Worm (Caenorhabditis elegans) whole organism, L1 larva: ENCODE measurements around the gene C34E7.3.

Source experiments
- C04F5.9 ChIP-seq: sonication (generic microtip); optimal IDR thresholded peaks from 2 replicates; lab custom pipeline; 2016; ENCODE audit warnings: missing genetic modification characterization, missing compliant biosample characterization
- C34B4.2 ChIP-seq: sonication (generic microtip); optimal IDR thresholded peaks from 2 replicates; lab custom pipeline; 2017; ENCODE audit warnings: mild to moderate bottlenecking, missing genetic modification characterization, missing compliant biosample characterization
- F16B12.6 ChIP-seq: fragments of 150-350 bp; optimal IDR thresholded peaks from 2 replicates; lab custom pipeline; 2014; ENCODE audit warnings: missing biosample characterization, missing genetic modification characterization
- ama-1 ChIP-seq: fragments of 150-350 bp; optimal IDR thresholded peaks from 2 replicates; lab custom pipeline; 2014
- blmp-1 ChIP-seq: fragments of 150-350 bp; optimal IDR thresholded peaks from 2 replicates; lab custom pipeline; 2014; ENCODE audit warnings: missing biosample characterization, missing genetic modification characterization
- ceh-63 ChIP-seq: fragments of 200-800 bp; sonication (Bioruptor generic); optimal IDR thresholded peaks from 2 replicates; lab custom pipeline; 2018; ENCODE audit warnings: mild to moderate bottlenecking, missing genetic modification characterization, missing compliant biosample characterization
- ceh-8 ChIP-seq: fragments of 200-800 bp; sonication (Bioruptor generic); optimal IDR thresholded peaks from 2 replicates; lab custom pipeline; 2018; ENCODE audit warnings: mild to moderate bottlenecking, missing genetic modification characterization, moderate library complexity, missing compliant biosample characterization
- dsc-1 ChIP-seq: sonication (generic microtip); optimal IDR thresholded peaks from 2 replicates; lab custom pipeline; 2016; ENCODE audit warnings: mild to moderate bottlenecking, missing genetic modification characterization, missing compliant biosample characterization
- efl-1 ChIP-seq, 4 experiments: fragments of 150-350 bp; optimal IDR thresholded peaks in 3 of 4; peaks in 1 of 4; 1 replicate in 1 of 4; 2 replicates in 3 of 4; lab custom pipeline; 2014; ENCODE audit warnings: missing biosample characterization in 2 of 4, missing genetic modification characterization in 2 of 4, missing genetic modification reagents in 2 of 4
- egl-27 ChIP-seq, 2 experiments: fragments of 150-350 bp in 1 of 2; sonication (generic microtip); optimal IDR thresholded peaks; 3 replicates each; lab custom pipeline; 2017 to 2018; ENCODE audit warnings: missing biosample characterization in 2 of 2, missing genetic modification characterization in 2 of 2, missing genetic modification reagents in 2 of 2
- elt-3 ChIP-seq, 6 experiments: fragments of 150-350 bp in 1 of 6; sonication (generic microtip); optimal IDR thresholded peaks; 2 replicates each; lab custom pipeline; 2017 to 2018; ENCODE audit warnings: missing biosample characterization in 6 of 6, missing genetic modification characterization in 6 of 6, inconsistent platforms in 1 of 6
- fkh-10 ChIP-seq: sonication (generic microtip); optimal IDR thresholded peaks from 2 replicates; lab custom pipeline; 2017; ENCODE audit warnings: missing biosample characterization, missing genetic modification reagents, missing genetic modification characterization
- fkh-4 ChIP-seq: sonication (generic microtip); optimal IDR thresholded peaks from 2 replicates; lab custom pipeline; 2016; ENCODE audit warnings: missing compliant biosample characterization, missing genetic modification characterization, borderline replicate concordance
- fkh-8 ChIP-seq: sonication (generic microtip); optimal IDR thresholded peaks from 2 replicates; lab custom pipeline; 2016; ENCODE audit warnings: mild to moderate bottlenecking, missing genetic modification characterization, missing compliant biosample characterization
- hlh-4 ChIP-seq: sonication (generic microtip); optimal IDR thresholded peaks from 2 replicates; lab custom pipeline; 2016; ENCODE audit warnings: mild to moderate bottlenecking, missing genetic modification characterization, missing compliant biosample characterization
- irx-1 ChIP-seq: sonication (generic microtip); optimal IDR thresholded peaks from 2 replicates; lab custom pipeline; 2016; ENCODE audit warnings: missing genetic modification characterization, missing compliant biosample characterization
- isw-1 ChIP-seq: fragments of 200-800 bp; sonication (Bioruptor generic); IDR thresholded peaks from 2 replicates; pipeline ENCODE4 v1.3.6; 2022; ENCODE audit warnings: missing genetic modification characterization, missing compliant biosample characterization
- lin-15B ChIP-seq: fragments of 150-350 bp; sonication (generic microtip); optimal IDR thresholded peaks from 3 replicates; lab custom pipeline; 2014; ENCODE audit warnings: missing biosample characterization, missing genetic modification characterization
- lsy-2 ChIP-seq, 2 experiments: fragments of 150-350 bp; optimal IDR thresholded peaks; 2 replicates each; lab custom pipeline; 2014; ENCODE audit warnings: missing biosample characterization in 2 of 2, missing genetic modification characterization in 2 of 2
- mab-9 ChIP-seq: fragments of 200-800 bp; sonication (Bioruptor generic); IDR thresholded peaks from 2 replicates; pipeline ENCODE4 v1.3.6; 2022; ENCODE audit warnings: missing genetic modification reagents, missing genetic modification characterization, missing compliant biosample characterization
- mdl-1 ChIP-seq, 2 experiments: fragments of 150-350 bp; optimal IDR thresholded peaks; 2 replicates each; lab custom pipeline; 2014 to 2017; ENCODE audit warnings: missing biosample characterization in 2 of 2, missing genetic modification characterization in 2 of 2, inconsistent platforms in 1 of 2
- mep-1 ChIP-seq: fragments of 150-350 bp; optimal IDR thresholded peaks from 2 replicates; lab custom pipeline; 2014; ENCODE audit warnings: missing biosample characterization, missing genetic modification characterization
- nhr-11 ChIP-seq: fragments of 150-350 bp; optimal IDR thresholded peaks from 2 replicates; lab custom pipeline; 2014; ENCODE audit warnings: missing biosample characterization, missing genetic modification characterization
- nhr-20 ChIP-seq: sonication (generic microtip); optimal IDR thresholded peaks from 2 replicates; lab custom pipeline; 2016; ENCODE audit warnings: mild to moderate bottlenecking, missing genetic modification characterization, missing compliant biosample characterization
- nhr-47 ChIP-seq: sonication (generic microtip); optimal IDR thresholded peaks from 2 replicates; lab custom pipeline; 2016; ENCODE audit warnings: mild to moderate bottlenecking, missing genetic modification characterization, moderate library complexity, missing compliant biosample characterization
- nhr-71 ChIP-seq: sonication (generic microtip); optimal IDR thresholded peaks from 2 replicates; lab custom pipeline; 2016; ENCODE audit warnings: mild to moderate bottlenecking, missing genetic modification characterization, moderate library complexity, missing compliant biosample characterization
- nhr-77 ChIP-seq: fragments of 150-350 bp; optimal IDR thresholded peaks from 2 replicates; lab custom pipeline; 2014; ENCODE audit warnings: missing biosample characterization, missing genetic modification characterization
- nhr-84 ChIP-seq: sonication (generic microtip); optimal IDR thresholded peaks from 2 replicates; lab custom pipeline; 2017; ENCODE audit warnings: missing biosample characterization, missing genetic modification characterization
- nhr-85 ChIP-seq: sonication (generic microtip); peaks from one replicate; lab custom pipeline; 2016; ENCODE audit warnings: missing genetic modification characterization, inconsistent platforms, missing compliant biosample characterization
- skn-1 ChIP-seq: fragments of 150-350 bp; optimal IDR thresholded peaks from 2 replicates; lab custom pipeline; 2014; ENCODE audit warnings: missing biosample characterization, missing genetic modification characterization
- sox-4 ChIP-seq: sonication (generic microtip); optimal IDR thresholded peaks from 2 replicates; lab custom pipeline; 2016; ENCODE audit warnings: missing genetic modification characterization, missing compliant biosample characterization
- tbx-2 ChIP-seq: sonication (generic microtip); optimal IDR thresholded peaks from 2 replicates; lab custom pipeline; 2016; ENCODE audit warnings: missing genetic modification characterization, missing compliant biosample characterization
- tlp-1 ChIP-seq: fragments of 150-350 bp; optimal IDR thresholded peaks from 2 replicates; lab custom pipeline; 2014; ENCODE audit warnings: missing biosample characterization, missing genetic modification characterization
- unc-30 ChIP-seq: sonication (generic microtip); optimal IDR thresholded peaks from 2 replicates; lab custom pipeline; 2017; ENCODE audit warnings: missing biosample characterization, missing genetic modification characterization
- unc-62 ChIP-seq: fragments of 150-350 bp; optimal IDR thresholded peaks from 2 replicates; lab custom pipeline; 2014; ENCODE audit warnings: missing biosample characterization, missing genetic modification reagents, missing genetic modification characterization
- ztf-11 ChIP-seq, 2 experiments: sonication (generic microtip); optimal IDR thresholded peaks; 2 replicates each; lab custom pipeline; 2016 to 2017; ENCODE audit warnings: missing genetic modification characterization in 2 of 2, missing biosample characterization in 1 of 2, missing compliant biosample characterization in 1 of 2

Gene C34E7.3

DNA sequence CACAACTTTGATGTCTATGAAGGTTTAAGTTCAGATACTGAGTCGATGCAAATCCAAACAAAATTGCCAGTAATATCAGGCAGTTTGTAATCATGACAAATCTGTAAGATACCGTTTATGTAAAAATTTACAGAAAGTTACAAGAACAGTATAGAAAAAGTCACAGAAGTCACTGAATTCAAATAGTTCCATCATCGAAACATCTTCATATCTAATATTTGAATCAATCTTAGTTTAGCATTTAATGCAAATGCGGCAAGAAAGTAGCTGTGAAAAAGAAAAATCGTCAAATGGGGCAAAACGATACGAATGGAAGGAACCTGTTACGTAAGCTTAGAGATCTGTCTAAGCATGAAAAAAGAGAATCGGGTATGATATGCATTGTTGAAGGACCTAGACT lies 13.1 kb downstream of the C34E7.3 start, which contains the start of gene gmap-2:
TSS of gene gmap-2 (minus strand) at position 101 of the 400 bp plus-strand sequence.
- TF ChIP-seq mab-9 (GFP tag; lab: Robert Waterston, UW) (no peak), fkh-8 (tag; lab: Kevin White, UChicago) (no peak), egl-27 (tag; optimal IDR thresholded peaks at IDR 0.05; lab: Kevin White, UChicago) (no peak), F16B12.6 (tag; lab: Kevin White, UChicago) (no peak), blmp-1 (tag; lab: Kevin White, UChicago) (no peak)

DNA sequence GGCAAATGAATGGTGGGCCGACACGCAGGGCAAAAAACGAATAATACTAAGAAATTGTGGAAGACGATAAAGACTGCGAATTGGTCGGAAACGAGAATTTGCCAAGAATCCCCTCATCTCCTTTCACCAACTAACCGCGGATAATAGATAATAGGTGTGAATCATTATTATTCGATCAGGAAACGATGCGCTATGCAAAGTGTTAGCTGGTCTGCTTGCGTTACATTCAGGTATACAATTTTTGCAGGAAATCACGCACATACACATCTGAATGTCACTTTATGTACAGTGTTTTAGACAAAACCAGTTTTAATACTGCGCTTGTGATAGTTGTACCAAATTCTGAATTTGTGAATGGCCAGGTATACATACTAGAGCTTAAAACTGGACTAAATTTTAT lies 14.6 kb downstream of the C34E7.3 start:
- TF ChIP-seq irx-1 (tag; lab: Kevin White, UChicago) (no peak), nhr-85 (tag; lab: Kevin White, UChicago) (peak; percentile 30), tbx-2 (tag; lab: Kevin White, UChicago) (no peak), nhr-11 (tag; lab: Kevin White, UChicago) (no peak)

DNA sequence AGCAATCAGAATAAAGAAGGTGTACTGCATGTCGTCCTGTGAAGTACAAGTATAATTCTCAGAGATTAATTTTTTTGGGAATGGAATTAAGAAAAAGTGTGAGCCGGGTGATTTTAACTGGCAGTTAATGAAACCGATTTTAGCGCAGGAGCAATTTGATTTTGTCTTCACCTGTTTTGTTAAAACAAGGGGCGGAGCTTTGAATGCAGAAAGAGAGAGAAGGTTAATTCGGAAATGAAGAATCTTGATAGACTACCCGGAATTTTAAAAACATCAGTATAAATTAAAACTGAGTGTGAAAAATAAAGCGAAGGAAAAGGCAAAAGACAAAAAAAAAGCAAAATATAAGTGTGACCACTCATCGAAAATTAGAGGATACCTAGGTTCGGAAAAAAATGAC lies 16.5 kb downstream of the C34E7.3 start, which contains the start of gene C05E7.3:
TSS of gene C05E7.3 (minus strand) at position 101 of the 400 bp plus-strand sequence.
- no peak for TF ChIP-seq isw-1 (GFP tag; lab: Robert Waterston, UW)
- no peak for TF ChIP-seq mdl-1 (tag; optimal IDR thresholded peaks at IDR 0.05; lab: Kevin White, UChicago)
- no peak for TF ChIP-seq efl-1 (optimal IDR thresholded peaks at IDR 0.05; lab: Kevin White, UChicago)
- no peak for TF ChIP-seq efl-1 (GFP tag; optimal IDR thresholded peaks at IDR 0.05 in 1 of 2; lab: Kevin White, UChicago)
- no peak for TF ChIP-seq nhr-77 (tag; lab: Kevin White, UChicago)
- TF ChIP-seq C34B4.2 (tag; lab: Kevin White, UChicago): no peak
- no peak for TF ChIP-seq dsc-1 (tag; lab: Kevin White, UChicago)
- no peak for TF ChIP-seq tlp-1 (tag; lab: Kevin White, UChicago)
- no peak for TF ChIP-seq ztf-11 (tag; optimal IDR thresholded peaks at IDR 0.05; lab: Kevin White, UChicago)
- no peak for TF ChIP-seq sox-4 (tag; lab: Kevin White, UChicago)
- no peak for TF ChIP-seq fkh-10
- TF ChIP-seq fkh-4: no peak
- TF ChIP-seq lin-15B (tag; lab: Kevin White, UChicago): no peak
- TF ChIP-seq nhr-47 (tag; lab: Kevin White, UChicago): no peak
- TF ChIP-seq ama-1 (lab: Kevin White, UChicago): no peak
- no peak for TF ChIP-seq ceh-63 (GFP tag; lab: Kevin White, UChicago)
- TF ChIP-seq skn-1 (tag; lab: Kevin White, UChicago): no peak

DNA sequence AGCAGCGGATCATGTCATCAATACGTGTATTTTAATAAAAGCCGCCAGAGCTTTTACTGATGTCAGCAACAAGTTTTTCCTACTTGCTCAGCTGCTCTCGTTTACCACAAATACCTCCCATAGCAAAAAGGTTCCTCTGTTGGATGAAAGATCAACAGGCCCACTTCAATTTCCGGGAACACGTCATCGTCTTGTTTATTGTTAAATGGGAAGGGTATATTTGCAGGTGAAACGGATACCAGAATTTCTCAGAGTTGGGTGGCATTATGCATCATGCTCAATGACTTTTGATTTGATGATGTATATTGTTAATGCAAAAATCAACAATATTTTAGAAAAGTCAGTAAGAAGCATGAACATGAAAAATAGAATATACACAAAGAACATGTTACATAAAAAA lies 21.1 kb downstream of the C34E7.3 start:
- TF ChIP-seq nhr-84 (tag; lab: Kevin White, UChicago) (no peak), mep-1 (tag; lab: Kevin White, UChicago) (no peak), unc-30 (no peak), blmp-1 (tag; lab: Kevin White, UChicago) (no peak), nhr-20 (tag; lab: Kevin White, UChicago) (no peak), nhr-47 (tag; lab: Kevin White, UChicago) (no peak), lsy-2 (tag; optimal IDR thresholded peaks at IDR 0.05; lab: Kevin White, UChicago) (no peak), nhr-11 (tag; lab: Kevin White, UChicago) (no peak), fkh-4 (no peak), F16B12.6 (tag; lab: Kevin White, UChicago) (no peak), unc-62 (GFP tag; lab: Kevin White, UChicago) (no peak), efl-1 (optimal IDR thresholded peaks at IDR 0.05; lab: Kevin White, UChicago) (no peak), efl-1 (GFP tag; optimal IDR thresholded peaks at IDR 0.05 in 1 of 2; lab: Kevin White, UChicago) (no peak), ceh-63 (GFP tag; lab: Kevin White, UChicago) (no peak), ceh-8 (GFP tag; lab: Kevin White, UChicago) (no peak), fkh-8 (tag; lab: Kevin White, UChicago) (peak; percentile 55), hlh-4 (tag; lab: Kevin White, UChicago) (peak; percentile 79), elt-3 (tag; optimal IDR thresholded peaks at IDR 0.05; lab: Kevin White, UChicago) (no peak), nhr-71 (tag; lab: Kevin White, UChicago) (peak; percentile 9), C04F5.9 (tag; lab: Kevin White, UChicago) (no peak)
